Worm (Caenorhabditis elegans) whole organism, L3 larva: ENCODE measurements around the gene C02B8.6.

ENCODE experiments used
- ZK546.5 ChIP-seq: sonication (generic microtip); optimal IDR thresholded peaks from 2 replicates; lab custom pipeline; 2017; ENCODE audit warnings: missing biosample characterization, missing genetic modification characterization
- aly-2 ChIP-seq: fragments of 150-350 bp; optimal IDR thresholded peaks from 2 replicates; lab custom pipeline; 2014; ENCODE audit warnings: missing biosample characterization, missing genetic modification characterization
- ama-1 ChIP-seq: fragments of 150-350 bp; optimal IDR thresholded peaks from 2 replicates; lab custom pipeline; 2018
- ceh-16 ChIP-seq: sonication (generic microtip); optimal IDR thresholded peaks from 2 replicates; lab custom pipeline; 2017; ENCODE audit warnings: missing biosample characterization, missing genetic modification characterization
- ceh-28 ChIP-seq: fragments of 150-350 bp; optimal IDR thresholded peaks from 2 replicates; lab custom pipeline; 2014; ENCODE audit warnings: missing biosample characterization, missing genetic modification reagents, missing genetic modification characterization
- ceh-9 ChIP-seq: sonication (generic microtip); optimal IDR thresholded peaks from 2 replicates; lab custom pipeline; 2018; ENCODE audit warnings: missing biosample characterization, missing genetic modification characterization
- egl-5 ChIP-seq: fragments of 150-350 bp; optimal IDR thresholded peaks from 2 replicates; lab custom pipeline; 2017; ENCODE audit warnings: missing biosample characterization, missing genetic modification reagents, missing genetic modification characterization, inconsistent platforms
- elt-1 ChIP-seq: fragments of 150-350 bp; optimal IDR thresholded peaks from 2 replicates; lab custom pipeline; 2014; ENCODE audit warnings: missing biosample characterization, missing genetic modification characterization
- elt-2 ChIP-seq: sonication (generic microtip); optimal IDR thresholded peaks from 2 replicates; lab custom pipeline; 2016; ENCODE audit warnings: missing genetic modification reagents, mild to moderate bottlenecking, missing genetic modification characterization, missing compliant biosample characterization
- elt-3 ChIP-seq, 3 experiments: fragments of 150-350 bp in 1 of 3; sonication (generic microtip) in 2 of 3; optimal IDR thresholded peaks; 2 replicates in 2 of 3; 4 replicates in 1 of 3; lab custom pipeline; 2014 to 2017; ENCODE audit warnings: missing biosample characterization in 3 of 3, missing genetic modification characterization in 3 of 3
- eor-1 ChIP-seq, 2 experiments: fragments of 150-350 bp; optimal IDR thresholded peaks; 2 replicates each; lab custom pipeline; 2014 to 2018; ENCODE audit warnings: missing biosample characterization in 2 of 2, missing genetic modification characterization in 2 of 2
- fkh-10 ChIP-seq: sonication (generic microtip); optimal IDR thresholded peaks from 2 replicates; lab custom pipeline; 2017; ENCODE audit warnings: missing biosample characterization, missing genetic modification reagents, missing genetic modification characterization
- fkh-2 ChIP-seq: fragments of 150-350 bp; optimal IDR thresholded peaks from 2 replicates; lab custom pipeline; 2014; ENCODE audit warnings: missing biosample characterization, missing genetic modification reagents, missing genetic modification characterization
- fos-1 ChIP-seq: fragments of 150-350 bp; optimal IDR thresholded peaks from 2 replicates; lab custom pipeline; 2014; ENCODE audit warnings: missing biosample characterization, missing genetic modification characterization
- hmg-11 ChIP-seq: sonication (generic microtip); optimal IDR thresholded peaks from 2 replicates; lab custom pipeline; 2016; ENCODE audit warnings: missing genetic modification characterization, missing compliant biosample characterization
- jun-1 ChIP-seq: fragments of 150-350 bp; optimal IDR thresholded peaks from 2 replicates; lab custom pipeline; 2014; ENCODE audit warnings: missing biosample characterization, missing genetic modification reagents, missing genetic modification characterization
- lin-15B ChIP-seq: fragments of 150-350 bp; optimal IDR thresholded peaks from 2 replicates; lab custom pipeline; 2014; ENCODE audit warnings: missing biosample characterization, missing genetic modification characterization
- lin-39 ChIP-seq: fragments of 150-350 bp; optimal IDR thresholded peaks from 2 replicates; lab custom pipeline; 2018; ENCODE audit warnings: missing biosample characterization, missing genetic modification reagents, missing genetic modification characterization
- lsy-12 ChIP-seq: sonication (generic microtip); optimal IDR thresholded peaks from 2 replicates; lab custom pipeline; 2016; ENCODE audit warnings: mild to moderate bottlenecking, missing genetic modification characterization, missing compliant biosample characterization
- mdl-1 ChIP-seq: fragments of 150-350 bp; optimal IDR thresholded peaks from 2 replicates; lab custom pipeline; 2014; ENCODE audit warnings: missing biosample characterization, missing genetic modification characterization
- nfya-1 ChIP-seq: sonication (generic microtip); optimal IDR thresholded peaks from 2 replicates; lab custom pipeline; 2017; ENCODE audit warnings: missing genetic modification characterization, mild to moderate bottlenecking, missing compliant biosample characterization, antibody characterized with exemption, moderate library complexity; ENCODE audit not compliant: insufficient read depth
- nhr-11 ChIP-seq: fragments of 150-350 bp; optimal IDR thresholded peaks from 2 replicates; lab custom pipeline; 2014; ENCODE audit warnings: missing biosample characterization, missing genetic modification characterization
- nhr-12 ChIP-seq: fragments of 150-350 bp; optimal IDR thresholded peaks from 2 replicates; lab custom pipeline; 2014; ENCODE audit warnings: missing biosample characterization, missing genetic modification characterization
- nhr-23 ChIP-seq: fragments of 150-350 bp; optimal IDR thresholded peaks from 2 replicates; lab custom pipeline; 2014; ENCODE audit warnings: missing biosample characterization, missing genetic modification reagents, missing genetic modification characterization
- nhr-237 ChIP-seq: fragments of 150-350 bp; optimal IDR thresholded peaks from 2 replicates; lab custom pipeline; 2014; ENCODE audit warnings: missing biosample characterization, missing genetic modification characterization
- nhr-25 ChIP-seq: sonication (generic microtip); optimal IDR thresholded peaks from 2 replicates; lab custom pipeline; 2017; ENCODE audit warnings: missing biosample characterization, missing genetic modification characterization
- nhr-43 ChIP-seq: sonication (generic microtip); optimal IDR thresholded peaks from 2 replicates; lab custom pipeline; 2016; ENCODE audit warnings: mild to moderate bottlenecking, missing genetic modification characterization, missing compliant biosample characterization; ENCODE audit not compliant: poor library complexity, severe bottlenecking
- nhr-67 ChIP-seq: fragments of 150-350 bp; optimal IDR thresholded peaks from 2 replicates; lab custom pipeline; 2014; ENCODE audit warnings: missing biosample characterization, missing genetic modification characterization
- nhr-77 ChIP-seq: fragments of 150-350 bp; optimal IDR thresholded peaks from 2 replicates; lab custom pipeline; 2014; ENCODE audit warnings: missing biosample characterization, missing genetic modification characterization
- pha-4 ChIP-seq: fragments of 150-350 bp; optimal IDR thresholded peaks from 2 replicates; lab custom pipeline; 2014; ENCODE audit warnings: missing biosample characterization, missing genetic modification reagents, missing genetic modification characterization
- pqm-1 ChIP-seq: fragments of 150-350 bp; optimal IDR thresholded peaks from 2 replicates; lab custom pipeline; 2017; ENCODE audit warnings: missing biosample characterization, missing genetic modification characterization, inconsistent platforms
- snpc-4 ChIP-seq: fragments of 150-350 bp; optimal IDR thresholded peaks from 2 replicates; lab custom pipeline; 2014; ENCODE audit warnings: missing biosample characterization, missing genetic modification characterization
- tbx-2 ChIP-seq: sonication (generic microtip); optimal IDR thresholded peaks from 2 replicates; lab custom pipeline; 2016; ENCODE audit warnings: mild to moderate bottlenecking, missing genetic modification characterization, missing compliant biosample characterization
- ztf-11 ChIP-seq: fragments of 150-350 bp; optimal IDR thresholded peaks from 2 replicates; lab custom pipeline; 2014; ENCODE audit warnings: missing biosample characterization, missing genetic modification characterization
- ztf-4 ChIP-seq: fragments of 150-350 bp; optimal IDR thresholded peaks from 2 replicates; lab custom pipeline; 2014; ENCODE audit warnings: missing biosample characterization, missing genetic modification characterization

The C02B8.6 gene

ce11 chrX:8107921-8108320 is 28.2 kb downstream of the C02B8.6 start, which contains the start of gene K07E3.9:
TSS of gene K07E3.9 (plus strand) at chrX:8108221.
- TF ChIP-seq nhr-67 (tag; lab: Kevin White, UChicago) (no peak), elt-2 (tag; lab: Kevin White, UChicago) (no peak), mdl-1 (tag; lab: Kevin White, UChicago) (no peak), pha-4 (no peak)

- TF ChIP-seq elt-1 (tag; lab: Kevin White, UChicago), result no peak
- TF ChIP-seq nhr-43 (tag; lab: Kevin White, UChicago), result peak; percentile 57
- TF ChIP-seq hmg-11, result peak; percentile 49
- peak; percentile 24 for TF ChIP-seq nhr-25 (tag; lab: Kevin White, UChicago)
- TF ChIP-seq ceh-28 (tag; lab: Kevin White, UChicago), result peak; percentile 51
- TF ChIP-seq lsy-12 (tag; lab: Kevin White, UChicago), result no peak
- peak; percentile 13 for TF ChIP-seq jun-1 (tag; lab: Kevin White, UChicago)
- TF ChIP-seq nfya-1, result peak; percentile 6
These were observed 32.2 kb downstream of the C02B8.6 start, which contains the start of gene K07E3.2 for ce11 chrX:8103899-8104298. TSS of gene K07E3.2 (plus strand) at chrX:8104298.

DNA sequence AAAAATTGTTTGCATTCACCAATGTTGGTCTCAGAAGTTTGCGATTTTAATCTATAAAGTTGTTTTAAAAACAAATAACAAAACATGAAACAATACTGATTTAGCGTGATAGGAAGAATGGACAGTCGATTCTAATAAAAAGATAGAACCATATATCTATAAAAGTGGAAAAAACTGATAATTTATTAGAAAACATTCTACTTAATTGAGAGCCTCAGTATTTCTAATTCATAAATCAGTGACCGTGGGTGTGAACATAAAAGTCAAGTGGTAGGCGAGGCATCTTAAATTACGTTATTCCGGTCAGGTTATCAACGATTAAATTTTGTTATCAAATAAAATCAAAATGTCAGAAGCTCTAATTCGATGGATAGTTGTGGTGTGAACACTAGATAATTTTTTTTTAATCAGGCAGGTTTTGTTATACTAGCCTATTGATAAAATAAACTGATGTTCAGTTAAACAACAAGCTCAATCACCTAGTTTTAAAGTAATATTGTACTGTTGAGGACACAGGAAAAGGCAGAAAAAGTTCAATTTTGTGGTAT is 37.2 kb downstream of the C02B8.6 start, which contains the start of gene catp-5:
Gene catp-5, minus strand, starts transcription at position 51 of the 548 bp plus-strand sequence.
- peak; percentile 85 for TF ChIP-seq elt-2 (tag; lab: Kevin White, UChicago)
- peak; percentile 46 for TF ChIP-seq pqm-1 (tag; lab: Kevin White, UChicago)
- no peak for TF ChIP-seq nhr-67 (tag; lab: Kevin White, UChicago)

- no peak for TF ChIP-seq aly-2 (tag; lab: Kevin White, UChicago)
- TF ChIP-seq egl-5 (tag; lab: Kevin White, UChicago), result no peak
- TF ChIP-seq ztf-11 (tag; lab: Kevin White, UChicago), result no peak
- TF ChIP-seq nhr-11 (tag; lab: Kevin White, UChicago), result peak; percentile 77
- TF ChIP-seq nhr-77 (tag; lab: Kevin White, UChicago), result no peak
- peak; percentile 50 for TF ChIP-seq nhr-43 (tag; lab: Kevin White, UChicago)
- TF ChIP-seq eor-1 (tag; optimal IDR thresholded peaks at IDR 0.05; lab: Kevin White, UChicago), result no peak
- no peak for TF ChIP-seq pqm-1 (tag; lab: Kevin White, UChicago)
- TF ChIP-seq fkh-10 (GFP tag; lab: Kevin White, UChicago), result peak; percentile 31
- TF ChIP-seq elt-2 (tag; lab: Kevin White, UChicago), result peak; percentile 30
- TF ChIP-seq nfya-1, result peak; percentile 12
- TF ChIP-seq ZK546.5, result no peak
These were observed 46.2 kb downstream of the C02B8.6 start for ce11 chrX:8089916-8090315.

DNA sequence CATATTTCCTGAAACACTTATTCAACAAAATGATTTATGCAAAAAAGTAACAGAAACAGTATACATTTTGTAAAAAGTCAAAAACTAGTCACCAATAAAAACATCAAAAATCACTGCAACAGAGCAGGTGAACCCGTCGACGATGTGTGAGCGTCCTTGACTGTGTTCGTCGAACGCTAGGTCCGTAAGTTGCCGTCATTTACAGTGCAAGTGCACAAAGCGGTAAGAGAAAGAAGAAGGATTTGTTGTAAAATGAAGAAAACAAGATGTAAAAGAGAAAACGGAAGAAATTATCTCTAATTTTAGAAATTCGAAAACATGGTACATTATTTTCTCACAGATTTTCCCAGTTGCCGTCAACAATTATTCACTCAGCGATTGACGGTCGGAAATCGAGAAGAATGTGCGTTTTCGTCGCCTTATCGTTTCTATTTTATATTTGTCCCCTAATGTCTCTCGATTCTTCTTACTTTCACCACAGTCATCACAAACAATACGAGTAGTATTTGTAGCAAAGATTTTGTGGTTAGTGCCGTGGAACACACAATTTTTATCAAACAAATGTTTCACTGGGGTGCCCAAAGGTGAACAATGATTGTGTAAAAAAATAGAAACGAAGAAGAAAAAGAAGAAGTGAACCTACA is 46.7 kb downstream of the C02B8.6 start:
- TF ChIP-seq hmg-11 (peak; percentile 7), nhr-25 (tag; lab: Kevin White, UChicago) (peak; percentile 73), pha-4 (peak; percentile 47), elt-3 (tag; optimal IDR thresholded peaks at IDR 0.05; lab: Kevin White, UChicago) (no peak), fkh-2 (tag; lab: Kevin White, UChicago) (no peak), jun-1 (tag; lab: Kevin White, UChicago) (peak; percentile 11), elt-2 (tag; lab: Kevin White, UChicago) (peak; percentile 82), pqm-1 (tag; lab: Kevin White, UChicago) (peak; percentile 63), nhr-43 (tag; lab: Kevin White, UChicago) (peak; percentile 52)

ce11 chrX:8088474-8088873 is 47.7 kb downstream of the C02B8.6 start, which contains the start of gene vem-1:
TSS of gene vem-1 (minus strand) at chrX:8088574.
- TF ChIP-seq lin-15B (tag; lab: Kevin White, UChicago) (no peak), pha-4 (no peak), ama-1 (lab: Kevin White, UChicago) (no peak), tbx-2 (tag; lab: Kevin White, UChicago) (no peak), ceh-28 (tag; lab: Kevin White, UChicago) (no peak), lin-39 (tag; lab: Kevin White, UChicago) (no peak), nhr-23 (no peak), nhr-11 (tag; lab: Kevin White, UChicago) (no peak), ztf-4 (tag; lab: Kevin White, UChicago) (no peak), ceh-9 (tag; lab: Kevin White, UChicago) (no peak), fos-1 (tag; lab: Kevin White, UChicago) (no peak), nhr-237 (no peak), aly-2 (tag; lab: Kevin White, UChicago) (no peak), nhr-67 (tag; lab: Kevin White, UChicago) (no peak), elt-1 (tag; lab: Kevin White, UChicago) (no peak), snpc-4 (tag; lab: Kevin White, UChicago) (no peak), lsy-12 (tag; lab: Kevin White, UChicago) (no peak), nhr-12 (no peak), egl-5 (tag; lab: Kevin White, UChicago) (no peak), ceh-16 (no peak)
